Worm (Caenorhabditis elegans): ENCODE measurements around the gene dnc-1.

Gene dnc-1

DNA sequence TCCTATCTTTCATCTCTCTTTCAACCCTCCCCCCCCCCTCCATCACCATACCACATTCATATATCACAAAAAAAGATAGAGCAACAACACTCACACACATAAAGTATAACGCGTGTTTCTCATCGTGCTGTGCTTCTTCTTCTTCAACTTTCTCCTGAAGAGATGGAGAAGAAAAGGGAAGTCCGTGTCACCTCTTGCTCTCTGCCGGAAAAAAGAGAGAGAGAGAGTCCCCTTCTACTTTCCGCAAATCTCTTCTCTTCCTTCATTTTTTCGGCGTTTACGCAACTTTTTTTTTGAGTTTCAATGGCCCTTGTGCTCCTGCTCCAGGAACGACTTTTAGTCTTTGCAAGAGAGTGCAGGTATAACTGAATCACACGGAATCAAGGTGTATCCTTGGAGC lies 46.7 kb upstream of the dnc-1 start (continued):
- no peak for TF ChIP-seq nhr-20 (tag; optimal IDR thresholded peaks at IDR 0.05)
- TF ChIP-seq fkh-4 (tag; optimal IDR thresholded peaks at IDR 0.05; ENCODE audit: borderline replicate concordance), result no peak
- no peak for TF ChIP-seq aha-1 (tag; optimal IDR thresholded peaks at IDR 0.05)
- TF ChIP-seq lin-35 (GFP tag; optimal IDR thresholded peaks at IDR 0.05), result no peak
- TF ChIP-seq fkh-8 (tag; optimal IDR thresholded peaks at IDR 0.05), result peak; percentile 6
- no peak for TF ChIP-seq C34B4.2 (tag; optimal IDR thresholded peaks at IDR 0.05)
- no peak for TF ChIP-seq elt-2 (tag; optimal IDR thresholded peaks at IDR 0.05)
- no peak for TF ChIP-seq nhr-28 (tag; optimal IDR thresholded peaks at IDR 0.05)
- TF ChIP-seq pqm-1 (tag; optimal IDR thresholded peaks at IDR 0.05), result no peak
- TF ChIP-seq ceh-63 (GFP tag; optimal IDR thresholded peaks at IDR 0.05), result no peak
- TF ChIP-seq nhr-237 (tag; optimal IDR thresholded peaks at IDR 0.05), result no peak
- no peak for TF ChIP-seq hlh-4 (tag; optimal IDR thresholded peaks at IDR 0.05)
- no peak for TF ChIP-seq Y116A8C.19 (tag; optimal IDR thresholded peaks at IDR 0.05; ENCODE audit: borderline replicate concordance)
- TF ChIP-seq nhr-12 (tag; optimal IDR thresholded peaks at IDR 0.05), result no peak
- TF ChIP-seq lin-13 (GFP tag; optimal IDR thresholded peaks at IDR 0.05), result no peak
- TF ChIP-seq ztf-4 (tag; optimal IDR thresholded peaks at IDR 0.05), result no peak
- no peak for TF ChIP-seq F16B12.6 (tag; optimal IDR thresholded peaks at IDR 0.05)
- TF ChIP-seq efl-1 (optimal IDR thresholded peaks at IDR 0.05), result no peak
- peak in 1 of 2 experiments; percentile 31 for TF ChIP-seq efl-1 (GFP tag; optimal IDR thresholded peaks at IDR 0.05 in 1 of 2)
- no peak for TF ChIP-seq ztf-11 (tag; optimal IDR thresholded peaks at IDR 0.05)
- no peak for TF ChIP-seq ceh-88 (GFP tag; IDR thresholded peaks at IDR 0.05)
- TF ChIP-seq blmp-1 (tag; optimal IDR thresholded peaks at IDR 0.05), result no peak
- TF ChIP-seq mdl-1 (tag; optimal IDR thresholded peaks at IDR 0.05), result no peak
- no peak for TF ChIP-seq zip-4 (GFP tag; optimal IDR thresholded peaks at IDR 0.05)
- no peak for TF ChIP-seq jun-1 (tag; optimal IDR thresholded peaks at IDR 0.05)
- TF ChIP-seq nhr-77 (tag; optimal IDR thresholded peaks at IDR 0.05), result no peak
- TF ChIP-seq vab-15 (tag; optimal IDR thresholded peaks at IDR 0.05), result no peak
- peak; percentile 11 for TF ChIP-seq dsc-1 (tag; optimal IDR thresholded peaks at IDR 0.05)
- no peak for TF ChIP-seq grh-1 (GFP tag; IDR thresholded peaks at IDR 0.05)
- TF ChIP-seq ceh-90 (tag; optimal IDR thresholded peaks at IDR 0.05), result no peak
- TF ChIP-seq tbx-2 (tag; optimal IDR thresholded peaks at IDR 0.05), result no peak

DNA sequence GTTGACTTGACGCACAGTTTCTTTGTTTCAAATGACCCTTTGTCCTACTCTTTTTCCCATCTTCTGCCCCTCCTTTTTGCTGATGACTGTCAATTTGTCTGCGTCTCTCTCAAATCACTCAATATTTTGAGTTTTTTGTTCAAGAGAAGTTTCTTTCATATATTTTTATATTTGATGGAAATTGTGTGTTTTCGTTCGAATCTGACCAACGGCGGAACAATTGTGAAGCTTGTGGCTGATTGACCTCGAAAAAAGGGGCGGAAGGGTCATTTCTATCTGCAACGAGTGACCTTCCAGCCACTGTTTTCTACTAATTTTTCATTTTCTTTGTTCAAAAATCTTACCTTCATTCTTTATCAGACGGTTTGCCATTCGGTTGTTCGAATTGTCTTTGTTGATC lies 45.6 kb upstream of the dnc-1 start:
- TF ChIP-seq unc-130 (tag; optimal IDR thresholded peaks at IDR 0.05) (no peak), efl-3 (GFP tag; optimal IDR thresholded peaks at IDR 0.05) (no peak), lin-14 (GFP tag; optimal IDR thresholded peaks at IDR 0.05) (peak; percentile 15)

DNA sequence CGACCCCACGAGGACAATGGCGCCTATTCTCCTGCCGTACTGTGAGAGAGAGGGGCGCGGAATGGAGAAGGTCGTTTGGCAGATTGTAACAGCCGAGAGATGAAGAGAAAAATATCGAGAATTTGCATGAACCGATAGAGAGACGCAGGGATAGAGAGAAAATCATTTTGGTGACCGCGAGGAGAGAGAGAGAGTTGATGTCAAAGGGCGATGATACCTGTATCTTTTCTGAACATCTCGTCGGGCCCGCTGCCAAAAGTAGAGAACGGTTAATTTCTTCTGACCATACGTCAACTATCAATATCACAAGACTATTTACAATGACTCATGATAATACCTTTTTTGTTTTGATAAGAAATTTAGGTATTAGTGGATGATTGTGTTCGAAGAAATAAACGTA lies 43.0 kb upstream of the dnc-1 start:
- peak; percentile 77 for TF ChIP-seq snu-23 (GFP tag; optimal IDR thresholded peaks at IDR 0.05)
- TF ChIP-seq nhr-19 (GFP tag; conservative IDR thresholded peaks at IDR 0.05), result peak; percentile 52
- no peak for TF ChIP-seq ceh-88 (GFP tag; IDR thresholded peaks at IDR 0.05)
- TF ChIP-seq nhr-85 (tag), result peak; percentile 97
- peak; percentile 73 for TF ChIP-seq grh-1 (GFP tag; IDR thresholded peaks at IDR 0.05)
- peak; percentile 14 to 65 for TF ChIP-seq lin-35 (GFP tag; optimal IDR thresholded peaks at IDR 0.05)
- TF ChIP-seq nhr-20 (tag; optimal IDR thresholded peaks at IDR 0.05), result peak; percentile 77
- TF ChIP-seq elt-3 (tag; optimal IDR thresholded peaks at IDR 0.05), result peak in 3 of 6 experiments; percentile 12 to 77 (median 18)
- TF ChIP-seq lin-13 (GFP tag; optimal IDR thresholded peaks at IDR 0.05), result peak; percentile 36
- TF ChIP-seq blmp-1 (tag; optimal IDR thresholded peaks at IDR 0.05), result peak; percentile 69
- peak; percentile 70 for TF ChIP-seq nhr-90 (tag; optimal IDR thresholded peaks at IDR 0.05; ENCODE audit: poor library complexity)
- peak; percentile 14 for TF ChIP-seq xbp-1 (tag; optimal IDR thresholded peaks at IDR 0.05)
- peak; percentile 48 for TF ChIP-seq mep-1 (tag; optimal IDR thresholded peaks at IDR 0.05)
- no peak for TF ChIP-seq ama-1 (optimal IDR thresholded peaks at IDR 0.05)
- TF ChIP-seq egl-27 (tag; optimal IDR thresholded peaks at IDR 0.05), result no peak
- TF ChIP-seq C16A3.4 (tag; optimal IDR thresholded peaks at IDR 0.05), result peak; percentile 38
- peak; percentile 82 for TF ChIP-seq lin-14 (GFP tag; optimal IDR thresholded peaks at IDR 0.05)
- TF ChIP-seq efl-3 (GFP tag; optimal IDR thresholded peaks at IDR 0.05), result no peak
- TF ChIP-seq nhr-71 (tag; optimal IDR thresholded peaks at IDR 0.05), result peak; percentile 70
- peak; percentile 8 for TF ChIP-seq swsn-7 (tag; optimal IDR thresholded peaks at IDR 0.05)
- peak; percentile 48 for TF ChIP-seq nhr-47 (tag; optimal IDR thresholded peaks at IDR 0.05)
- no peak for TF ChIP-seq nhr-28 (tag; optimal IDR thresholded peaks at IDR 0.05)
- peak; percentile 34 to 35 for TF ChIP-seq efl-1 (optimal IDR thresholded peaks at IDR 0.05)
- peak in 1 of 2 experiments; percentile 89 for TF ChIP-seq efl-1 (GFP tag; optimal IDR thresholded peaks at IDR 0.05 in 1 of 2)
- TF ChIP-seq tbx-2 (tag; optimal IDR thresholded peaks at IDR 0.05), result peak; percentile 40
- peak in 2 of 3 experiments; percentile 6 for TF ChIP-seq dpl-1 (GFP tag; optimal IDR thresholded peaks at IDR 0.05)
- peak; percentile 1 for TF ChIP-seq skn-1 (tag; optimal IDR thresholded peaks at IDR 0.05)
- peak; percentile 37 to 39 for TF ChIP-seq lsy-2 (tag; optimal IDR thresholded peaks at IDR 0.05)
- TF ChIP-seq mdl-1 (tag; optimal IDR thresholded peaks at IDR 0.05), result peak in 1 of 2 experiments; percentile 69
- TF ChIP-seq C34B4.2 (tag; optimal IDR thresholded peaks at IDR 0.05), result no peak

Data from whole organism, L1 larva.